Worm (Caenorhabditis elegans) whole organism, late embryonic: ENCODE results near the gene scl-15.

ENCODE experiments used
- C38D4.7 ChIP-seq: fragments of 200-800 bp; sonication (Bioruptor generic); optimal IDR thresholded peaks from 2 replicates; lab custom pipeline; 2018; ENCODE audit warnings: mild to moderate bottlenecking, missing genetic modification characterization, moderate library complexity, missing compliant biosample characterization
- K02D7.2 ChIP-seq: sonication (generic microtip); optimal IDR thresholded peaks from 2 replicates; lab custom pipeline; 2017; ENCODE audit warnings: mild to moderate bottlenecking, missing genetic modification characterization, missing compliant biosample characterization
- K09A11.1 ChIP-seq: sonication (generic microtip); optimal IDR thresholded peaks from 2 replicates; lab custom pipeline; 2017; ENCODE audit warnings: antibody characterized with exemption, mild to moderate bottlenecking, missing genetic modification characterization, missing compliant biosample characterization; ENCODE audit not compliant: insufficient read depth
- T23F11.4 ChIP-seq: fragments of 200-800 bp; sonication (Bioruptor generic); optimal IDR thresholded peaks from 2 replicates; lab custom pipeline; 2018; ENCODE audit warnings: mild to moderate bottlenecking, missing genetic modification characterization, missing compliant biosample characterization
- Y22D7AL.16 ChIP-seq: sonication (generic microtip); optimal IDR thresholded peaks from 2 replicates; lab custom pipeline; 2016; ENCODE audit warnings: missing genetic modification characterization, missing compliant biosample characterization
- ama-1 ChIP-seq: fragments of 150-350 bp; optimal IDR thresholded peaks from 2 replicates; lab custom pipeline; 2014
- ceh-18 ChIP-seq: sonication (generic microtip); optimal IDR thresholded peaks from 2 replicates; lab custom pipeline; 2016; ENCODE audit warnings: missing genetic modification characterization, missing compliant biosample characterization
- ceh-2 ChIP-seq: sonication (generic microtip); optimal IDR thresholded peaks from 2 replicates; lab custom pipeline; 2016; ENCODE audit warnings: missing genotype, missing genetic modification characterization, missing compliant biosample characterization
- ceh-22 ChIP-seq: sonication (generic microtip); optimal IDR thresholded peaks from 2 replicates; lab custom pipeline; 2017; ENCODE audit warnings: missing biosample characterization, missing genetic modification characterization
- ceh-30 ChIP-seq: fragments of 150-350 bp; optimal IDR thresholded peaks from 2 replicates; lab custom pipeline; 2014; ENCODE audit warnings: missing biosample characterization, missing genetic modification characterization
- ceh-31 ChIP-seq: sonication (generic microtip); optimal IDR thresholded peaks from 2 replicates; lab custom pipeline; 2016; ENCODE audit warnings: missing genetic modification characterization, missing compliant biosample characterization
- ceh-45 ChIP-seq: fragments of 200-800 bp; sonication (Bioruptor generic); IDR thresholded peaks from 2 replicates; pipeline ENCODE4 v1.3.6; 2022; ENCODE audit warnings: missing genetic modification reagents, missing genetic modification characterization, missing compliant biosample characterization
- ceh-48 ChIP-seq: sonication (generic microtip); optimal IDR thresholded peaks from 2 replicates; lab custom pipeline; 2016; ENCODE audit warnings: missing genetic modification characterization, inconsistent platforms, missing compliant biosample characterization
- ceh-6 ChIP-seq: fragments of 200-800 bp; sonication (Bioruptor generic); optimal IDR thresholded peaks from 2 replicates; lab custom pipeline; 2018; ENCODE audit warnings: mild to moderate bottlenecking, missing genetic modification characterization, missing compliant biosample characterization
- elt-4 ChIP-seq: sonication (generic microtip); optimal IDR thresholded peaks from 2 replicates; lab custom pipeline; 2016; ENCODE audit warnings: missing genetic modification characterization, missing compliant biosample characterization
- ets-4 ChIP-seq: sonication (generic microtip); optimal IDR thresholded peaks from 2 replicates; lab custom pipeline; 2016; ENCODE audit warnings: missing genetic modification characterization, missing compliant biosample characterization
- eyg-1 ChIP-seq: sonication (generic microtip); optimal IDR thresholded peaks from 2 replicates; lab custom pipeline; 2016; ENCODE audit warnings: missing genotype, missing genetic modification characterization, missing compliant biosample characterization
- fkh-10 ChIP-seq: fragments of 150-350 bp; optimal IDR thresholded peaks from 2 replicates; lab custom pipeline; 2014; ENCODE audit warnings: missing biosample characterization, missing genetic modification reagents, missing genetic modification characterization
- fkh-6 ChIP-seq: sonication (generic microtip); optimal IDR thresholded peaks from 2 replicates; lab custom pipeline; 2016; ENCODE audit warnings: missing genetic modification characterization, missing compliant biosample characterization
- hlh-30 ChIP-seq: sonication (generic microtip); optimal IDR thresholded peaks from 2 replicates; lab custom pipeline; 2017; ENCODE audit warnings: antibody characterized with exemption, missing genetic modification characterization, missing compliant biosample characterization; ENCODE audit not compliant: insufficient read depth
- hlh-6 ChIP-seq: sonication (generic microtip); optimal IDR thresholded peaks from 2 replicates; lab custom pipeline; 2016; ENCODE audit warnings: missing genotype, missing genetic modification characterization, missing compliant biosample characterization
- lim-6 ChIP-seq: sonication (generic microtip); optimal IDR thresholded peaks from 2 replicates; lab custom pipeline; 2016; ENCODE audit warnings: missing genetic modification characterization, missing compliant biosample characterization
- lin-11 ChIP-seq: fragments of 200-800 bp; sonication (Bioruptor generic); optimal IDR thresholded peaks from 2 replicates; lab custom pipeline; 2018; ENCODE audit warnings: mild to moderate bottlenecking, missing genetic modification characterization, missing compliant biosample characterization
- nfya-1 ChIP-seq: sonication (generic microtip); optimal IDR thresholded peaks from 2 replicates; lab custom pipeline; 2017; ENCODE audit warnings: missing genetic modification characterization, mild to moderate bottlenecking, missing compliant biosample characterization, antibody characterized with exemption, moderate library complexity
- odd-2 ChIP-seq: sonication (generic microtip); optimal IDR thresholded peaks from 2 replicates; lab custom pipeline; 2017; ENCODE audit warnings: antibody characterized with exemption, mild to moderate bottlenecking, missing genetic modification characterization, missing compliant biosample characterization
- pag-3 ChIP-seq: sonication (generic microtip); optimal IDR thresholded peaks from 2 replicates; lab custom pipeline; 2016; ENCODE audit warnings: missing compliant biosample characterization, missing genetic modification characterization, borderline replicate concordance
- pha-4 ChIP-seq: fragments of 150-350 bp; optimal IDR thresholded peaks from 2 replicates; lab custom pipeline; 2018; ENCODE audit warnings: missing biosample characterization, missing genetic modification reagents, missing genetic modification characterization
- pros-1 ChIP-seq: fragments of 150-350 bp; optimal IDR thresholded peaks from 2 replicates; lab custom pipeline; 2014; ENCODE audit warnings: missing biosample characterization, missing genetic modification reagents, missing genetic modification characterization
- rnt-1 ChIP-seq: sonication (generic microtip); optimal IDR thresholded peaks from 2 replicates; lab custom pipeline; 2016; ENCODE audit warnings: missing genetic modification characterization, missing compliant biosample characterization
- sdc-2 ChIP-seq: sonication (generic microtip); optimal IDR thresholded peaks from 2 replicates; lab custom pipeline; 2016; ENCODE audit warnings: missing genotype, missing genetic modification characterization, missing compliant biosample characterization
- tbx-7 ChIP-seq: sonication (generic microtip); optimal IDR thresholded peaks from 2 replicates; lab custom pipeline; 2016; ENCODE audit warnings: missing genotype, missing genetic modification characterization, missing compliant biosample characterization
- ttx-3 ChIP-seq: sonication (generic microtip); optimal IDR thresholded peaks from 2 replicates; lab custom pipeline; 2016; ENCODE audit warnings: missing genetic modification reagents, missing genetic modification characterization, missing compliant biosample characterization
- unc-3 ChIP-seq, 2 experiments: fragments of 200-800 bp in 1 of 2; sonication (Bioruptor generic) in 1 of 2; sonication (generic microtip) in 1 of 2; conservative IDR thresholded peaks in 1 of 2; optimal IDR thresholded peaks in 1 of 2; 2 replicates each; pipeline versions ENCODE4 v1.3.6 to Lab custom; 2016 to 2022; ENCODE audit warnings: missing compliant biosample characterization in 2 of 2, missing genetic modification characterization in 2 of 2, missing genetic modification reagents in 1 of 2
- ztf-16 ChIP-seq: sonication (generic microtip); optimal IDR thresholded peaks from 2 replicates; lab custom pipeline; 2017; ENCODE audit warnings: missing genetic modification characterization, missing compliant biosample characterization

scl-15 gene

ce11 chrII:3244070-3244469 lies 40.4 kb downstream of the scl-15 start, which contains the start of gene C17F4.12:
Gene C17F4.12, minus strand, starts transcription at chrII:3244170.
- TF ChIP-seq ama-1 (lab: Kevin White, UChicago) (no peak), lim-6 (tag; lab: Kevin White, UChicago) (no peak), pha-4 (tag; lab: Kevin White, UChicago) (no peak), sdc-2 (tag; lab: Kevin White, UChicago) (no peak), ceh-45 (no peak), lin-11 (no peak), rnt-1 (tag; lab: Kevin White, UChicago) (no peak), hlh-30 (tag; lab: Kevin White, UChicago) (no peak), ceh-22 (tag; lab: Kevin White, UChicago) (no peak)

- TF ChIP-seq hlh-6 (tag; lab: Kevin White, UChicago): no peak
- no peak for TF ChIP-seq fkh-10
- TF ChIP-seq ttx-3 (tag; lab: Kevin White, UChicago): no peak
- no peak for TF ChIP-seq pag-3
- TF ChIP-seq ztf-16: no peak
- TF ChIP-seq ets-4 (tag; lab: Kevin White, UChicago): no peak
- TF ChIP-seq ceh-48 (tag; lab: Kevin White, UChicago): no peak
- no peak for TF ChIP-seq T23F11.4
- no peak for TF ChIP-seq elt-4
- TF ChIP-seq rnt-1 (tag; lab: Kevin White, UChicago): no peak
- TF ChIP-seq lim-6 (tag; lab: Kevin White, UChicago): no peak
- TF ChIP-seq fkh-6 (tag; lab: Kevin White, UChicago): no peak
- no peak for TF ChIP-seq Y22D7AL.16 (tag; lab: Kevin White, UChicago)
- TF ChIP-seq ama-1 (lab: Kevin White, UChicago): no peak
- no peak for TF ChIP-seq K02D7.2
- TF ChIP-seq lin-11: no peak
- no peak for TF ChIP-seq ceh-31
- TF ChIP-seq, all 69 proteins: peak for 0
These were observed 42.6 kb downstream of the scl-15 start for ce11 chrII:3241842-3242241.

ce11 chrII:3240207-3240606 lies 44.3 kb downstream of the scl-15 start, which contains the start of gene C17F4.3:
Gene C17F4.3, plus strand, starts transcription at chrII:3240507.
- no peak for TF ChIP-seq ceh-31
- no peak for TF ChIP-seq hlh-30 (tag; lab: Kevin White, UChicago)

ce11 chrII:3237038-3237521 lies 47.4 kb downstream of the scl-15 start, which contains the start of the genes srz-67 and C17F4.11:
Gene srz-67, minus strand, starts transcription at chrII:3237138.
Gene C17F4.11, plus strand, starts transcription at chrII:3237471.
- TF ChIP-seq tbx-7 (tag; lab: Kevin White, UChicago): no peak
- TF ChIP-seq K09A11.1 (tag; lab: Kevin White, UChicago): no peak
- no peak for TF ChIP-seq sdc-2 (tag; lab: Kevin White, UChicago)
- TF ChIP-seq ceh-30 (tag; lab: Kevin White, UChicago): no peak
- TF ChIP-seq ceh-18: no peak
- no peak for TF ChIP-seq ceh-6
- no peak for TF ChIP-seq C38D4.7 (GFP tag; lab: Kevin White, UChicago)
- no peak for TF ChIP-seq ceh-31
- TF ChIP-seq pros-1: no peak
- no peak for TF ChIP-seq ttx-3 (tag; lab: Kevin White, UChicago)
- TF ChIP-seq fkh-6 (tag; lab: Kevin White, UChicago): no peak
- no peak for TF ChIP-seq eyg-1 (tag; lab: Kevin White, UChicago)
- no peak for TF ChIP-seq unc-3 (GFP tag; conservative IDR thresholded peaks at IDR 0.05; lab: Robert Waterston, UW)
- no peak for TF ChIP-seq unc-3 (tag; optimal IDR thresholded peaks at IDR 0.05; lab: Kevin White, UChicago)
- no peak for TF ChIP-seq ceh-22 (tag; lab: Kevin White, UChicago)
- no peak for TF ChIP-seq ceh-2
- no peak for TF ChIP-seq Y22D7AL.16 (tag; lab: Kevin White, UChicago)
- TF ChIP-seq nfya-1 (tag; lab: Kevin White, UChicago): no peak
- no peak for TF ChIP-seq odd-2 (tag; lab: Kevin White, UChicago)
- TF ChIP-seq, all 69 proteins: peak for 0
